Fruit fly (Drosophila melanogaster): ENCODE measurements around the gene eIF4E5.

dm6 chr3L:7866558-7866957 is 28.1 kb upstream of the eIF4E5 start:
- TF ChIP-seq CTCF (optimal IDR thresholded peaks at IDR 0.05) (no peak), CG8478 (optimal IDR thresholded peaks at IDR 0.05) (no peak)

Data from S2 (cell line).